Worm (Caenorhabditis elegans) whole organism, L4 larva: ENCODE measurements around the gene srh-148.
"Not testable (repeated sequence)": the region's sequence is repeated elsewhere in the genome, so short reads cannot be mapped to it uniquely, and the experiment has no call there.

ENCODE experiments used
- R02D3.7 ChIP-seq: fragments of 150-350 bp; sonication (generic microtip); optimal IDR thresholded peaks from 3 replicates; lab custom pipeline; 2014; ENCODE audit warnings: missing biosample characterization, missing genetic modification characterization
- Y75B8A.6 ChIP-seq: fragments of 200-800 bp; sonication (Bioruptor generic); IDR thresholded peaks from 2 replicates; pipeline ENCODE4 v1.3.6; 2022; ENCODE audit warnings: missing genetic modification reagents, missing genetic modification characterization, missing compliant biosample characterization
- ctbp-1 ChIP-seq: fragments of 200-800 bp; sonication (Bioruptor generic); IDR thresholded peaks from 2 replicates; pipeline ENCODE4 v1.3.6; 2022; ENCODE audit warnings: missing genetic modification reagents, missing genetic modification characterization, missing compliant biosample characterization
- daf-12 ChIP-seq: fragments of 150-350 bp; optimal IDR thresholded peaks from 2 replicates; lab custom pipeline; 2014; ENCODE audit warnings: missing biosample characterization, missing genetic modification reagents, missing genetic modification characterization
- daf-19 ChIP-seq: fragments of 200-800 bp; sonication (Bioruptor generic); conservative IDR thresholded peaks from 2 replicates; pipeline ENCODE4 v1.3.6; 2022; ENCODE audit warnings: missing genetic modification characterization, missing compliant biosample characterization
- dmd-9 ChIP-seq: fragments of 200-800 bp; sonication (Bioruptor generic); IDR thresholded peaks from 2 replicates; pipeline ENCODE4 v1.3.6; 2022; ENCODE audit warnings: missing genetic modification reagents, missing genetic modification characterization, missing compliant biosample characterization
- dpl-1 ChIP-seq: fragments of 150-350 bp; optimal IDR thresholded peaks from 2 replicates; lab custom pipeline; 2014; ENCODE audit warnings: missing biosample characterization, missing genetic modification reagents, missing genetic modification characterization
- duxl-1 ChIP-seq: sonication (generic microtip); optimal IDR thresholded peaks from 2 replicates; lab custom pipeline; 2016; ENCODE audit warnings: mild to moderate bottlenecking, missing genetic modification characterization, moderate library complexity, missing compliant biosample characterization; ENCODE audit not compliant: poor library complexity
- hif-1 ChIP-seq, 2 experiments: sonication (generic microtip); optimal IDR thresholded peaks; 2 replicates each; lab custom pipeline; 2016 to 2017; ENCODE audit warnings: missing compliant biosample characterization in 2 of 2, missing genetic modification characterization in 2 of 2, missing genetic modification reagents in 2 of 2, missing genotype in 2 of 2, mild to moderate bottlenecking in 1 of 2
- hlh-11 ChIP-seq: fragments of 200-800 bp; sonication (Bioruptor generic); optimal IDR thresholded peaks from 2 replicates; lab custom pipeline; 2018; ENCODE audit warnings: mild to moderate bottlenecking, missing genetic modification characterization, missing compliant biosample characterization
- lim-7 ChIP-seq: fragments of 200-800 bp; sonication (Bioruptor generic); IDR thresholded peaks from 2 replicates; pipeline ENCODE4 v1.3.6; 2022; ENCODE audit warnings: missing genetic modification characterization, missing compliant biosample characterization
- lin-29 ChIP-seq: fragments of 200-800 bp; sonication (Bioruptor generic); IDR thresholded peaks from 2 replicates; pipeline ENCODE4 v1.3.6; 2022; ENCODE audit warnings: missing genetic modification reagents, missing genetic modification characterization, missing compliant biosample characterization
- lin-39 ChIP-seq: fragments of 150-350 bp; optimal IDR thresholded peaks from 2 replicates; lab custom pipeline; 2014; ENCODE audit warnings: missing biosample characterization, missing genetic modification reagents, missing genetic modification characterization
- mxl-2 ChIP-seq: fragments of 200-800 bp; sonication (Bioruptor generic); conservative IDR thresholded peaks from 2 replicates; pipeline ENCODE4 v1.3.6; 2022; ENCODE audit warnings: missing genetic modification reagents, missing genetic modification characterization, missing compliant biosample characterization
- nhr-10 ChIP-seq: fragments of 150-350 bp; optimal IDR thresholded peaks from 2 replicates; lab custom pipeline; 2014; ENCODE audit warnings: missing biosample characterization, missing genetic modification characterization
- nhr-237 ChIP-seq: sonication (generic microtip); optimal IDR thresholded peaks from 2 replicates; lab custom pipeline; 2017; ENCODE audit warnings: missing biosample characterization, missing genetic modification characterization
- pha-4 ChIP-seq, 2 experiments: fragments of 150-350 bp in 1 of 2; fragments of 200-800 bp in 1 of 2; sonication (Bioruptor generic) in 1 of 2; IDR thresholded peaks in 1 of 2; optimal IDR thresholded peaks in 1 of 2; 2 replicates each; pipeline versions ENCODE4 v1.3.6 to Lab custom; 2014 to 2022; ENCODE audit warnings: missing genetic modification characterization in 2 of 2, missing genetic modification reagents in 2 of 2, missing biosample characterization in 1 of 2, missing compliant biosample characterization in 1 of 2
- spr-1 ChIP-seq: sonication (generic microtip); optimal IDR thresholded peaks from 2 replicates; lab custom pipeline; 2016; ENCODE audit warnings: mild to moderate bottlenecking, missing genetic modification characterization, missing compliant biosample characterization

srh-148 gene

ce11 chrV:15809543-15809942 is 48.6 kb downstream of the srh-148 start, which contains the start of gene srsx-36:
TSS of gene srsx-36 (minus strand) at chrV:15809643.
- TF ChIP-seq ctbp-1 (GFP tag; lab: Robert Waterston, UW) (no peak), lin-39 (tag; lab: Kevin White, UChicago) (no peak), R02D3.7 (tag; lab: Kevin White, UChicago) (no peak), nhr-237 (no peak), pha-4 (GFP tag; IDR thresholded peaks at IDR 0.05; lab: Robert Waterston, UW) (no peak), pha-4 (tag; optimal IDR thresholded peaks at IDR 0.05; lab: Kevin White, UChicago) (no peak), hlh-11 (tag; lab: Kevin White, UChicago) (no peak), daf-19 (no peak), duxl-1 (tag; lab: Kevin White, UChicago) (no peak), lim-7 (GFP tag; lab: Robert Waterston, UW) (no peak), dmd-9 (no peak), mxl-2 (GFP tag; lab: Robert Waterston, UW) (no peak), dpl-1 (GFP tag; lab: Kevin White, UChicago) (no peak), lin-29 (GFP tag; lab: Robert Waterston, UW) (no peak), daf-12 (no peak), hif-1 (tag; optimal IDR thresholded peaks at IDR 0.05; lab: Kevin White, UChicago) (no peak)

- not testable (repeated sequence) for TF ChIP-seq nhr-10 (tag; lab: Kevin White, UChicago); Y75B8A.6 (GFP tag; lab: Robert Waterston, UW); spr-1 (tag; lab: Kevin White, UChicago)
These were observed 50.8 kb downstream of the srh-148 start, which contains the start of gene srsx-38 for ce11 chrV:15807420-15807819. TSS of gene srsx-38 (minus strand) at chrV:15807520.
